Worm (Caenorhabditis elegans) whole organism, L3 larva: ENCODE data around the gene K09B3.1.

Experiments used
- ceh-82 ChIP-seq: fragments of 150-350 bp; optimal IDR thresholded peaks from 2 replicates; lab custom pipeline; 2014; ENCODE audit warnings: missing biosample characterization, missing genetic modification characterization
- lin-15B ChIP-seq: fragments of 150-350 bp; optimal IDR thresholded peaks from 2 replicates; lab custom pipeline; 2014; ENCODE audit warnings: missing biosample characterization, missing genetic modification characterization
- lsy-12 ChIP-seq: sonication (generic microtip); optimal IDR thresholded peaks from 2 replicates; lab custom pipeline; 2016; ENCODE audit warnings: mild to moderate bottlenecking, missing genetic modification characterization, missing compliant biosample characterization
- mdl-1 ChIP-seq: fragments of 150-350 bp; optimal IDR thresholded peaks from 2 replicates; lab custom pipeline; 2014; ENCODE audit warnings: missing biosample characterization, missing genetic modification characterization
- nhr-77 ChIP-seq: fragments of 150-350 bp; optimal IDR thresholded peaks from 2 replicates; lab custom pipeline; 2014; ENCODE audit warnings: missing biosample characterization, missing genetic modification characterization
- pqm-1 ChIP-seq: fragments of 150-350 bp; optimal IDR thresholded peaks from 2 replicates; lab custom pipeline; 2017; ENCODE audit warnings: missing biosample characterization, missing genetic modification characterization, inconsistent platforms
- sea-2 ChIP-seq: fragments of 150-350 bp; sonication (generic microtip); optimal IDR thresholded peaks from 4 replicates; lab custom pipeline; 2014; ENCODE audit warnings: missing biosample characterization, missing genetic modification reagents, missing genetic modification characterization
- skn-1 ChIP-seq: fragments of 150-350 bp; optimal IDR thresholded peaks from 2 replicates; lab custom pipeline; 2014; ENCODE audit warnings: missing biosample characterization, missing genetic modification characterization
- tbx-2 ChIP-seq: sonication (generic microtip); optimal IDR thresholded peaks from 2 replicates; lab custom pipeline; 2016; ENCODE audit warnings: mild to moderate bottlenecking, missing genetic modification characterization, missing compliant biosample characterization

ce11 chrIV:3774160-3774559, 20.4 kb upstream of the K09B3.1 start:
- TF ChIP-seq lin-15B (tag; lab: Kevin White, UChicago) (no peak), lsy-12 (tag; lab: Kevin White, UChicago) (no peak), pqm-1 (tag; lab: Kevin White, UChicago) (no peak), ceh-82 (tag; lab: Kevin White, UChicago) (no peak), skn-1 (tag; lab: Kevin White, UChicago) (no peak), nhr-77 (tag; lab: Kevin White, UChicago) (no peak), mdl-1 (tag; lab: Kevin White, UChicago) (no peak), sea-2 (GFP tag; lab: Kevin White, UChicago) (no peak), tbx-2 (tag; lab: Kevin White, UChicago) (no peak)
